Worm (Caenorhabditis elegans) whole organism, L3 larva: ENCODE results near the gene btb-9.

Source experiments
- R02D3.7 ChIP-seq: fragments of 150-350 bp; optimal IDR thresholded peaks from 2 replicates; lab custom pipeline; 2014; ENCODE audit warnings: missing biosample characterization, missing genetic modification characterization
- ZK546.5 ChIP-seq: sonication (generic microtip); optimal IDR thresholded peaks from 2 replicates; lab custom pipeline; 2017; ENCODE audit warnings: missing biosample characterization, missing genetic modification characterization
- ceh-16 ChIP-seq: sonication (generic microtip); optimal IDR thresholded peaks from 2 replicates; lab custom pipeline; 2017; ENCODE audit warnings: missing biosample characterization, missing genetic modification characterization
- ceh-82 ChIP-seq: fragments of 150-350 bp; optimal IDR thresholded peaks from 2 replicates; lab custom pipeline; 2014; ENCODE audit warnings: missing biosample characterization, missing genetic modification characterization
- ceh-9 ChIP-seq: sonication (generic microtip); optimal IDR thresholded peaks from 2 replicates; lab custom pipeline; 2018; ENCODE audit warnings: missing biosample characterization, missing genetic modification characterization
- daf-12 ChIP-seq: fragments of 150-350 bp; optimal IDR thresholded peaks from 2 replicates; lab custom pipeline; 2014; ENCODE audit warnings: missing biosample characterization, missing genetic modification reagents, missing genetic modification characterization
- egl-5 ChIP-seq: fragments of 150-350 bp; optimal IDR thresholded peaks from 2 replicates; lab custom pipeline; 2017; ENCODE audit warnings: missing biosample characterization, missing genetic modification reagents, missing genetic modification characterization, inconsistent platforms
- elt-1 ChIP-seq: fragments of 150-350 bp; optimal IDR thresholded peaks from 2 replicates; lab custom pipeline; 2014; ENCODE audit warnings: missing biosample characterization, missing genetic modification characterization
- elt-2 ChIP-seq: sonication (generic microtip); optimal IDR thresholded peaks from 2 replicates; lab custom pipeline; 2016; ENCODE audit warnings: missing genetic modification reagents, mild to moderate bottlenecking, missing genetic modification characterization, missing compliant biosample characterization
- fkh-10 ChIP-seq: sonication (generic microtip); optimal IDR thresholded peaks from 2 replicates; lab custom pipeline; 2017; ENCODE audit warnings: missing biosample characterization, missing genetic modification reagents, missing genetic modification characterization
- fkh-2 ChIP-seq: fragments of 150-350 bp; optimal IDR thresholded peaks from 2 replicates; lab custom pipeline; 2014; ENCODE audit warnings: missing biosample characterization, missing genetic modification reagents, missing genetic modification characterization
- fos-1 ChIP-seq: fragments of 150-350 bp; optimal IDR thresholded peaks from 2 replicates; lab custom pipeline; 2014; ENCODE audit warnings: missing biosample characterization, missing genetic modification characterization
- hmg-11 ChIP-seq: sonication (generic microtip); optimal IDR thresholded peaks from 2 replicates; lab custom pipeline; 2016; ENCODE audit warnings: missing genetic modification characterization, missing compliant biosample characterization
- jun-1 ChIP-seq: fragments of 150-350 bp; optimal IDR thresholded peaks from 2 replicates; lab custom pipeline; 2014; ENCODE audit warnings: missing biosample characterization, missing genetic modification reagents, missing genetic modification characterization
- lin-15B ChIP-seq: fragments of 150-350 bp; optimal IDR thresholded peaks from 2 replicates; lab custom pipeline; 2014; ENCODE audit warnings: missing biosample characterization, missing genetic modification characterization
- lin-39 ChIP-seq: fragments of 150-350 bp; optimal IDR thresholded peaks from 2 replicates; lab custom pipeline; 2018; ENCODE audit warnings: missing biosample characterization, missing genetic modification reagents, missing genetic modification characterization
- lsy-12 ChIP-seq: sonication (generic microtip); optimal IDR thresholded peaks from 2 replicates; lab custom pipeline; 2016; ENCODE audit warnings: mild to moderate bottlenecking, missing genetic modification characterization, missing compliant biosample characterization
- mdl-1 ChIP-seq: fragments of 150-350 bp; optimal IDR thresholded peaks from 2 replicates; lab custom pipeline; 2014; ENCODE audit warnings: missing biosample characterization, missing genetic modification characterization
- mml-1 ChIP-seq: fragments of 150-350 bp; sonication (generic microtip); optimal IDR thresholded peaks from 3 replicates; lab custom pipeline; 2014; ENCODE audit warnings: missing biosample characterization, missing genetic modification characterization
- nfya-1 ChIP-seq: sonication (generic microtip); optimal IDR thresholded peaks from 2 replicates; lab custom pipeline; 2017; ENCODE audit warnings: missing genetic modification characterization, mild to moderate bottlenecking, missing compliant biosample characterization, antibody characterized with exemption, moderate library complexity; ENCODE audit not compliant: insufficient read depth
- nhr-11 ChIP-seq: fragments of 150-350 bp; optimal IDR thresholded peaks from 2 replicates; lab custom pipeline; 2014; ENCODE audit warnings: missing biosample characterization, missing genetic modification characterization
- nhr-12 ChIP-seq: fragments of 150-350 bp; optimal IDR thresholded peaks from 2 replicates; lab custom pipeline; 2014; ENCODE audit warnings: missing biosample characterization, missing genetic modification characterization
- nhr-23 ChIP-seq: fragments of 150-350 bp; optimal IDR thresholded peaks from 2 replicates; lab custom pipeline; 2014; ENCODE audit warnings: missing biosample characterization, missing genetic modification reagents, missing genetic modification characterization
- nhr-237 ChIP-seq: fragments of 150-350 bp; optimal IDR thresholded peaks from 2 replicates; lab custom pipeline; 2014; ENCODE audit warnings: missing biosample characterization, missing genetic modification characterization
- nhr-28 ChIP-seq: fragments of 150-350 bp; optimal IDR thresholded peaks from 2 replicates; lab custom pipeline; 2014; ENCODE audit warnings: missing biosample characterization, missing genetic modification characterization
- nhr-67 ChIP-seq: fragments of 150-350 bp; optimal IDR thresholded peaks from 2 replicates; lab custom pipeline; 2014; ENCODE audit warnings: missing biosample characterization, missing genetic modification characterization
- nhr-77 ChIP-seq: fragments of 150-350 bp; optimal IDR thresholded peaks from 2 replicates; lab custom pipeline; 2014; ENCODE audit warnings: missing biosample characterization, missing genetic modification characterization
- pha-4 ChIP-seq: fragments of 150-350 bp; optimal IDR thresholded peaks from 2 replicates; lab custom pipeline; 2014; ENCODE audit warnings: missing biosample characterization, missing genetic modification reagents, missing genetic modification characterization
- pqm-1 ChIP-seq: fragments of 150-350 bp; optimal IDR thresholded peaks from 2 replicates; lab custom pipeline; 2017; ENCODE audit warnings: missing biosample characterization, missing genetic modification characterization, inconsistent platforms
- sea-2 ChIP-seq: fragments of 150-350 bp; sonication (generic microtip); optimal IDR thresholded peaks from 4 replicates; lab custom pipeline; 2014; ENCODE audit warnings: missing biosample characterization, missing genetic modification reagents, missing genetic modification characterization
- skn-1 ChIP-seq: fragments of 150-350 bp; optimal IDR thresholded peaks from 2 replicates; lab custom pipeline; 2014; ENCODE audit warnings: missing biosample characterization, missing genetic modification characterization
- tbx-2 ChIP-seq: sonication (generic microtip); optimal IDR thresholded peaks from 2 replicates; lab custom pipeline; 2016; ENCODE audit warnings: mild to moderate bottlenecking, missing genetic modification characterization, missing compliant biosample characterization
- unc-39 ChIP-seq: sonication (generic microtip); optimal IDR thresholded peaks from 4 replicates; lab custom pipeline; 2017; ENCODE audit warnings: missing biosample characterization, missing genetic modification characterization
- unc-62 ChIP-seq: fragments of 150-350 bp; sonication (generic microtip); optimal IDR thresholded peaks from 4 replicates; lab custom pipeline; 2014; ENCODE audit warnings: missing biosample characterization, missing genetic modification reagents, missing genetic modification characterization
- zag-1 ChIP-seq: fragments of 150-350 bp; optimal IDR thresholded peaks from 2 replicates; lab custom pipeline; 2014; ENCODE audit warnings: missing biosample characterization, missing genetic modification characterization
- ztf-11 ChIP-seq: fragments of 150-350 bp; optimal IDR thresholded peaks from 2 replicates; lab custom pipeline; 2014; ENCODE audit warnings: missing biosample characterization, missing genetic modification characterization
- ztf-4 ChIP-seq: fragments of 150-350 bp; optimal IDR thresholded peaks from 2 replicates; lab custom pipeline; 2014; ENCODE audit warnings: missing biosample characterization, missing genetic modification characterization

btb-9 gene

ce11 chrII:1709959-1710358, 18.3 kb upstream of the btb-9 start, which contains the start of gene fbxa-184:
fbxa-184 (plus strand) TSS chrII:1710259.
- TF ChIP-seq pqm-1 (tag; lab: Kevin White, UChicago) (no peak), lin-15B (tag; lab: Kevin White, UChicago) (no peak), mml-1 (no peak), lsy-12 (tag; lab: Kevin White, UChicago) (no peak), fkh-2 (no peak), nhr-237 (tag; lab: Kevin White, UChicago) (no peak), ceh-16 (tag; lab: Kevin White, UChicago) (no peak), jun-1 (tag; lab: Kevin White, UChicago) (no peak), fkh-10 (GFP tag; lab: Kevin White, UChicago) (no peak), skn-1 (no peak), unc-62 (GFP tag; lab: Kevin White, UChicago) (no peak), fos-1 (no peak), elt-1 (tag; lab: Kevin White, UChicago) (no peak), elt-2 (tag; lab: Kevin White, UChicago) (no peak), nhr-12 (tag; lab: Kevin White, UChicago) (no peak)

ce11 chrII:1712938-1713337, 15.4 kb upstream of the btb-9 start, which contains the start of gene btb-7:
btb-7 (plus strand) TSS chrII:1713238.
- no peak for TF ChIP-seq fkh-10 (GFP tag; lab: Kevin White, UChicago)
- no peak for TF ChIP-seq unc-62 (GFP tag; lab: Kevin White, UChicago)
- TF ChIP-seq ceh-82 (tag; lab: Kevin White, UChicago), result no peak

ce11 chrII:1714772-1715353, 13.4 kb upstream of the btb-9 start, which contains the start of gene btb-6:
btb-6 (plus strand) TSS chrII:1715303.
- TF ChIP-seq nhr-28 (tag; lab: Kevin White, UChicago) (no peak), pha-4 (tag; lab: Kevin White, UChicago) (no peak), ZK546.5 (tag; lab: Kevin White, UChicago) (no peak), daf-12 (tag; lab: Kevin White, UChicago) (no peak), nhr-23 (tag; lab: Kevin White, UChicago) (no peak), mdl-1 (no peak), zag-1 (tag; lab: Kevin White, UChicago) (no peak), lin-39 (no peak), mml-1 (no peak), nfya-1 (tag; lab: Kevin White, UChicago) (no peak), ztf-11 (tag; lab: Kevin White, UChicago) (no peak), hmg-11 (tag; lab: Kevin White, UChicago) (no peak), nhr-67 (tag; lab: Kevin White, UChicago) (no peak), ceh-82 (tag; lab: Kevin White, UChicago) (no peak), lsy-12 (tag; lab: Kevin White, UChicago) (no peak), ztf-4 (tag; lab: Kevin White, UChicago) (no peak), unc-39 (tag; lab: Kevin White, UChicago) (no peak)
- TF ChIP-seq, all 47 proteins: peak for 0

- TF ChIP-seq sea-2 (GFP tag; lab: Kevin White, UChicago) (no peak), tbx-2 (tag; lab: Kevin White, UChicago) (no peak), nhr-77 (tag; lab: Kevin White, UChicago) (no peak), ZK546.5 (tag; lab: Kevin White, UChicago) (no peak), lin-15B (tag; lab: Kevin White, UChicago) (no peak), ceh-82 (tag; lab: Kevin White, UChicago) (no peak), R02D3.7 (tag; lab: Kevin White, UChicago) (no peak), elt-1 (tag; lab: Kevin White, UChicago) (no peak), nhr-28 (tag; lab: Kevin White, UChicago) (no peak), nhr-11 (tag; lab: Kevin White, UChicago) (no peak), ceh-9 (tag; lab: Kevin White, UChicago) (no peak), egl-5 (tag; lab: Kevin White, UChicago) (no peak), hmg-11 (tag; lab: Kevin White, UChicago) (no peak), nhr-237 (tag; lab: Kevin White, UChicago) (no peak)
Measured at ce11 chrII:1719153-1719552, 9.2 kb upstream of the btb-9 start, which contains the start of gene fbxb-48. fbxb-48 (minus strand) TSS chrII:1719253.
